Worm (Caenorhabditis elegans): Measurements from ENCODE around the gene fbxc-26.

The fbxc-26 gene

DNA sequence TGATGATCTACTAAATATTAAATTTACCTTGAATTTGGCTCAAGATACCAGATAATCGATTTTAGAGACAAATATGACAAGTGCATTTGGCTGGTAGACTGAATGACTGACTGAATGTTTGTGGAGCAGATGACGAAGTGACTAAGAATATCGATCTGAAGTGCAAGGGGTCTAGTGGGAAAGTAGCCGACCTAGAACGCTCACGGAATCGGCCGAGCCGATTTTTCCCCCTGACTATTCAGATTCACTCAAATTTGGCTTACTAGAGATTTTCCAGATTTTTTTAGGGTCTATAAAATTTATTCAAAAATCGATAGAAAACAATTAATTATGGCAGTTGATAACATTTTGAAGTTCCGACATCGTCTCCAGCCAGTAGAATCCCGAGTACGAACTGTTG is at the start of gene fbxc-26:
TSS of gene fbxc-26 (minus strand) at position 101 of the 400 bp plus-strand sequence.
- TF ChIP-seq mml-1 (tag; optimal IDR thresholded peaks at IDR 0.05) = no peak
- TF ChIP-seq zag-1 (tag; optimal IDR thresholded peaks at IDR 0.05) = no peak
- no peak for TF ChIP-seq daf-12 (tag; optimal IDR thresholded peaks at IDR 0.05)
- TF ChIP-seq nhr-23 (tag; optimal IDR thresholded peaks at IDR 0.05) = no peak
- TF ChIP-seq fkh-10 (GFP tag; optimal IDR thresholded peaks at IDR 0.05) = no peak
- no peak for TF ChIP-seq pha-4 (tag; optimal IDR thresholded peaks at IDR 0.05)
- TF ChIP-seq hmg-11 (tag; optimal IDR thresholded peaks at IDR 0.05) = no peak
- TF ChIP-seq fos-1 (tag; optimal IDR thresholded peaks at IDR 0.05) = no peak
- no peak for TF ChIP-seq ztf-11 (tag; optimal IDR thresholded peaks at IDR 0.05)
- TF ChIP-seq nhr-28 (tag; optimal IDR thresholded peaks at IDR 0.05) = no peak
- TF ChIP-seq egl-5 (tag; optimal IDR thresholded peaks at IDR 0.05) = no peak

DNA sequence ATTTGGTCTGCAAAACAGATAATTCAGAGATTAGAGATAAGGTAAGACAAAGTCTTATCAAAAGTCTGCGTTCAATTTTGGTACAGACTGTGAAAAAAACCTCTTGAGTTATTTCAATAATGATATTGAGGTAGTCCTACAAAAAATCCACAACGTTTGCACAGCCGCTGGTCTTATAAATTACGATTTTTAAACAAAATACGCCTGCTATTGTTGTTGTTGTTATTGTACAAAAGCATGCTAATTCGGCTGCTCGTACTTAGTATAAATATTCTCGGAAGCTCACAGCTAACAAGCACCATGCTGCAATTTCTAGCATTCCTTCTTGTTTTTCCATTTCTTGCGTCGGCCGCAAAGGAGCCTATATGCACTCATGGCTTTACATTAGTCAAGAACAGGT is 49.8 kb upstream of the fbxc-26 start, which contains the start of gene clec-19:
TSS of gene clec-19 (plus strand) at position 301 of the 400 bp plus-strand sequence.
- TF ChIP-seq pqm-1 (tag; optimal IDR thresholded peaks at IDR 0.05) (no peak), egl-5 (tag; optimal IDR thresholded peaks at IDR 0.05) (no peak), lsy-12 (tag; optimal IDR thresholded peaks at IDR 0.05) (no peak), R02D3.7 (tag; optimal IDR thresholded peaks at IDR 0.05) (no peak), nhr-23 (tag; optimal IDR thresholded peaks at IDR 0.05) (no peak), fkh-10 (GFP tag; optimal IDR thresholded peaks at IDR 0.05) (no peak), ztf-11 (tag; optimal IDR thresholded peaks at IDR 0.05) (no peak), hmg-11 (tag; optimal IDR thresholded peaks at IDR 0.05) (no peak), ceh-9 (tag; optimal IDR thresholded peaks at IDR 0.05) (no peak), egl-27 (tag; optimal IDR thresholded peaks at IDR 0.05) (no peak), elt-1 (tag; optimal IDR thresholded peaks at IDR 0.05) (no peak), mdl-1 (tag; optimal IDR thresholded peaks at IDR 0.05) (no peak), unc-39 (tag; optimal IDR thresholded peaks at IDR 0.05) (no peak), nhr-25 (tag; optimal IDR thresholded peaks at IDR 0.05) (no peak), aly-2 (tag; optimal IDR thresholded peaks at IDR 0.05) (no peak), eor-1 (tag; optimal IDR thresholded peaks at IDR 0.05) (no peak)

DNA sequence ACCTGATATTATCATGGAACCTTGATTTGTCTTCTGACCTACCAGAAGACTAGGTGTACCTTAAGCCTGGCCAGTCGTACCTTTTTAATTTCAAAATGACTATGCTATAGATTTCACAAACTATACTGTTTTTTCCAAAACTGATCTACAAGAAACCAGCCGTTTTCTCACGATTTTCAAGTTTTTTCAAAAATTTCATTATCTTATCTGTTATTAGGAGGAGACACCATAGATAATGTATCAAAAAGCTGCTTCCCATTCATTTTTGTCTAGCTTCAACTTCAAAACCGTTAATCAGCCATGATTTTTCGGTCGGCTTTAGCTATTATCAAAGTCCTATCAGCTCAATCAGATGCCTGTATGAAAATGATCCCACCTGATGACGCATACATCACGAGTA is 48.1 kb upstream of the fbxc-26 start, which contains the start of gene F36H5.12:
TSS of gene F36H5.12 (plus strand) at position 301 of the 400 bp plus-strand sequence.
- no peak for TF ChIP-seq fos-1 (tag; optimal IDR thresholded peaks at IDR 0.05)
- TF ChIP-seq ceh-9 (tag; optimal IDR thresholded peaks at IDR 0.05) = no peak
- no peak for TF ChIP-seq zag-1 (tag; optimal IDR thresholded peaks at IDR 0.05)
- TF ChIP-seq nhr-28 (tag; optimal IDR thresholded peaks at IDR 0.05) = no peak
- TF ChIP-seq egl-27 (tag; optimal IDR thresholded peaks at IDR 0.05) = no peak
- TF ChIP-seq fkh-10 (GFP tag; optimal IDR thresholded peaks at IDR 0.05) = no peak
- TF ChIP-seq sea-2 (GFP tag; optimal IDR thresholded peaks at IDR 0.05) = no peak
- no peak for TF ChIP-seq nhr-237 (tag; optimal IDR thresholded peaks at IDR 0.05)

DNA sequence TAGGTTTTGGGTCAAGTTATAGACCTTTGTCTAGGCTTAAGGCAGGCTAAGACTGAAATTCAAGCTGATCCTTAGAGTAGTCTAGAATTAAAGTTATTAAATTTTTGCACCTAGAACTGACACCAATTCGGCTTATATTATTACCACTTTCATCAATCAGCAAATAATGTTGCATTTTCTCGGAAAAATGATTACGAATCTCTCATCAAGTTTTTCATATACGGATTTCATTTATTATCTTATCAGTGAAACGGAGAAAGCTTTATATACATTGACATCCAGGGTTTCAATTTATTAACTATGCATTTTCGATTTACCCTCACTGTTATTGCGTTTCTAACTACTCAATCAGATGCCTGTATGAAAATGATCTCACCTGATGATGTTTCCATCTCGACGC is 46.8 kb upstream of the fbxc-26 start, which contains the start of gene K07G6.1:
TSS of gene K07G6.1 (plus strand) at position 301 of the 400 bp plus-strand sequence.
- no peak for TF ChIP-seq egl-5 (tag; optimal IDR thresholded peaks at IDR 0.05)
- no peak for TF ChIP-seq ceh-16 (tag; optimal IDR thresholded peaks at IDR 0.05)
- TF ChIP-seq elt-3 (tag; optimal IDR thresholded peaks at IDR 0.05) = no peak
- TF ChIP-seq lin-39 (tag; optimal IDR thresholded peaks at IDR 0.05) = no peak
- no peak for TF ChIP-seq snpc-4 (tag; optimal IDR thresholded peaks at IDR 0.05)
- TF ChIP-seq nhr-67 (tag; optimal IDR thresholded peaks at IDR 0.05) = no peak
- no peak for TF ChIP-seq fos-1 (tag; optimal IDR thresholded peaks at IDR 0.05)
- TF ChIP-seq nfya-1 (tag; optimal IDR thresholded peaks at IDR 0.05; ENCODE audit: insufficient read depth) = no peak
- TF ChIP-seq pha-4 (tag; optimal IDR thresholded peaks at IDR 0.05) = no peak
- TF ChIP-seq pqm-1 (tag; optimal IDR thresholded peaks at IDR 0.05) = no peak
- no peak for TF ChIP-seq mdl-1 (tag; optimal IDR thresholded peaks at IDR 0.05)
- no peak for TF ChIP-seq nhr-76 (tag; optimal IDR thresholded peaks at IDR 0.05)
- TF ChIP-seq nhr-11 (tag; optimal IDR thresholded peaks at IDR 0.05) = no peak
- no peak for TF ChIP-seq fkh-2 (tag; optimal IDR thresholded peaks at IDR 0.05)

DNA sequence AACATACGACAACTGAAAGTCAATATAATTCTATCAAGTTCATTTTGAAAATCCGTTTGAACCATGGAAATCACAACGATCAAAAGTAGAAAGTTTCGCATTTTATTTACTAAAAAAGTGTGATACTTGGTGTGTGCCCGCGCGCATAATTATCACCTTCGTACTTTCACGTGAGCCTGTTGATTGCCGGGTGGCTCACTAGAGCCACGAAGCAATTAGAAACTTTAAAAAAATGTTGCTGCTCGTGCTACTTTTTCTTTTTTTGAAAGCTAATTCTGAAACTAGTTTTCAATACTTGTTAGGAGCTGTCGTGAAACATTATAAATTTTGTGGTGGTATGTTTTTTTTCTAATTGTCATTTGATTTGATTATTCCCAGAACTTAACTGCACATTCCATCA is 44.4 kb upstream of the fbxc-26 start, which contains the start of the genes irld-9 and irld-33:
TSS of gene irld-9 (minus strand) at position 101 of the 400 bp plus-strand sequence.
TSS of gene irld-33 (plus strand) at position 209 of the 400 bp plus-strand sequence.
- TF ChIP-seq unc-39 (tag; optimal IDR thresholded peaks at IDR 0.05) = no peak
- TF ChIP-seq ceh-28 (tag; optimal IDR thresholded peaks at IDR 0.05) = no peak
- no peak for TF ChIP-seq skn-1 (tag; optimal IDR thresholded peaks at IDR 0.05)
- no peak for TF ChIP-seq nhr-77 (tag; optimal IDR thresholded peaks at IDR 0.05)
- no peak for TF ChIP-seq fkh-10 (GFP tag; optimal IDR thresholded peaks at IDR 0.05)
- no peak for TF ChIP-seq ztf-4 (tag; optimal IDR thresholded peaks at IDR 0.05)
- TF ChIP-seq fos-1 (tag; optimal IDR thresholded peaks at IDR 0.05) = no peak
- TF ChIP-seq daf-12 (tag; optimal IDR thresholded peaks at IDR 0.05) = no peak
- no peak for TF ChIP-seq R02D3.7 (tag; optimal IDR thresholded peaks at IDR 0.05)
- TF ChIP-seq egl-27 (tag; optimal IDR thresholded peaks at IDR 0.05) = no peak
- no peak for TF ChIP-seq zag-1 (tag; optimal IDR thresholded peaks at IDR 0.05)
- TF ChIP-seq hmg-11 (tag; optimal IDR thresholded peaks at IDR 0.05) = no peak
- no peak for TF ChIP-seq pha-4 (tag; optimal IDR thresholded peaks at IDR 0.05)
- TF ChIP-seq nhr-67 (tag; optimal IDR thresholded peaks at IDR 0.05) = no peak
